Fruit fly (Drosophila melanogaster) whole organism, embryonic: Measurements from ENCODE around the gene Syx5.

Experiments used
- Adf1 ChIP-seq: fragments of 200-800 bp; sonication (Bioruptor generic); IDR thresholded peaks from 2 replicates; pipeline ENCODE4 v1.3.6; 2022; ENCODE audit warnings: missing biosample characterization, missing genetic modification characterization
- BEAF-32 ChIP-seq: fragments of 200-800 bp; sonication (Bioruptor generic); optimal IDR thresholded peaks from 3 replicates; lab custom pipeline; 2017; ENCODE audit warnings: missing biosample characterization, missing genetic modification characterization, mild to moderate bottlenecking, moderate library complexity, missing genetic modification reagents
- CG10462 ChIP-seq: fragments of 200-800 bp; sonication (Bioruptor generic); optimal IDR thresholded peaks from 2 replicates; lab custom pipeline; 2016; ENCODE audit warnings: missing biosample characterization, missing genetic modification characterization
- CG10654 ChIP-seq: fragments of 200-800 bp; sonication (Bioruptor generic); optimal IDR thresholded peaks from 2 replicates; lab custom pipeline; 2016; ENCODE audit warnings: missing biosample characterization, missing genetic modification characterization
- CG14667 ChIP-seq: fragments of 200-800 bp; sonication (Bioruptor generic); IDR thresholded peaks from 2 replicates; pipeline ENCODE4 v1.3.6; 2022; ENCODE audit warnings: missing biosample characterization, missing genetic modification characterization
- CG14710 ChIP-seq: fragments of 200-800 bp; sonication (Bioruptor generic); optimal IDR thresholded peaks from 3 replicates; lab custom pipeline; 2019; ENCODE audit warnings: missing biosample characterization, mild to moderate bottlenecking, missing genetic modification characterization, moderate library complexity
- CG15479 ChIP-seq: fragments of 200-800 bp; sonication (Bioruptor generic); optimal IDR thresholded peaks from 3 replicates; lab custom pipeline; 2019; ENCODE audit warnings: missing biosample characterization, mild to moderate bottlenecking, missing genetic modification characterization, moderate library complexity
- CG15514 ChIP-seq: fragments of 200-800 bp; sonication (Bioruptor generic); optimal IDR thresholded peaks from 3 replicates; lab custom pipeline; 2017; ENCODE audit warnings: missing biosample characterization, missing genetic modification characterization, mild to moderate bottlenecking, moderate library complexity, missing genetic modification reagents
- CG16813 ChIP-seq: fragments of 200-800 bp; sonication (Bioruptor generic); IDR thresholded peaks from 3 replicates; pipeline ENCODE4 v1.3.6; 2022; ENCODE audit warnings: missing biosample characterization, missing genetic modification characterization; ENCODE audit not compliant: partially characterized antibody
- CG16815 ChIP-seq: fragments of 200-800 bp; sonication (Bioruptor generic); optimal IDR thresholded peaks from 3 replicates; lab custom pipeline; 2017; ENCODE audit warnings: missing biosample characterization, mild to moderate bottlenecking, missing genetic modification characterization
- CG17385 ChIP-seq: fragments of 200-800 bp; sonication (Bioruptor generic); optimal IDR thresholded peaks from 3 replicates; lab custom pipeline; 2018; ENCODE audit warnings: missing biosample characterization, mild to moderate bottlenecking, missing genetic modification characterization
- CG3407 ChIP-seq: fragments of 200-800 bp; sonication (Bioruptor generic); optimal IDR thresholded peaks from 2 replicates; lab custom pipeline; 2018; ENCODE audit warnings: missing biosample characterization, mild to moderate bottlenecking, missing genetic modification characterization
- CG6175 ChIP-seq: fragments of 200-800 bp; sonication (Bioruptor generic); IDR thresholded peaks from 3 replicates; pipeline ENCODE4 v1.3.6; 2022; ENCODE audit warnings: missing biosample characterization, missing genetic modification characterization
- CG6683 ChIP-seq: fragments of 200-800 bp; sonication (Bioruptor generic); optimal IDR thresholded peaks from 2 replicates; lab custom pipeline; 2017; ENCODE audit warnings: missing biosample characterization, mild to moderate bottlenecking, missing genetic modification characterization, missing genetic modification reagents
- CG6689 ChIP-seq: fragments of 200-800 bp; sonication (Bioruptor generic); IDR thresholded peaks from 2 replicates; pipeline ENCODE4 v1.3.6; 2022; ENCODE audit warnings: missing biosample characterization, missing genetic modification characterization
- CG7357 ChIP-seq: fragments of 200-800 bp; sonication (Bioruptor generic); IDR thresholded peaks from 3 replicates; pipeline ENCODE4 v1.3.6; 2022; ENCODE audit warnings: missing biosample characterization, missing genetic modification characterization
- Doc3 ChIP-seq: fragments of 200-800 bp; sonication (Bioruptor generic); IDR thresholded peaks from 3 replicates; pipeline ENCODE4 v1.3.6; 2022; ENCODE audit warnings: missing biosample characterization, missing genetic modification characterization; ENCODE audit not compliant: partially characterized antibody
- Dp ChIP-seq: fragments of 200-800 bp; sonication (Bioruptor generic); optimal IDR thresholded peaks from 2 replicates; lab custom pipeline; 2018; ENCODE audit warnings: missing biosample characterization, mild to moderate bottlenecking, missing genetic modification characterization, moderate library complexity
- Eip74EF ChIP-seq, 2 experiments: fragments of 200-800 bp in 1 of 2; fragments of >200 bp in 1 of 2; sonication (Bioruptor generic) in 1 of 2; optimal IDR thresholded peaks; 2 replicates each; lab custom pipeline; 2017 to 2019; ENCODE audit warnings: missing biosample characterization in 2 of 2, missing genetic modification characterization in 2 of 2, mild to moderate bottlenecking in 1 of 2, moderate library complexity in 1 of 2
- Ets65A ChIP-seq: fragments of 200-800 bp; sonication (Bioruptor generic); peaks from one replicate; lab custom pipeline; 2016; ENCODE audit warnings: missing biosample characterization, missing genetic modification characterization
- Ets97D ChIP-seq: fragments of 200-800 bp; sonication (Bioruptor generic); optimal IDR thresholded peaks from 3 replicates; lab custom pipeline; 2016; ENCODE audit warnings: missing biosample characterization, missing genetic modification characterization
- Gug ChIP-seq: fragments of 200-800 bp; sonication (Bioruptor generic); IDR thresholded peaks from 4 replicates; pipeline ENCODE4 v1.3.6; 2022; ENCODE audit warnings: missing biosample characterization, missing genetic modification characterization
- Hey ChIP-seq: fragments of 200-800 bp; sonication (Bioruptor generic); optimal IDR thresholded peaks from 3 replicates; lab custom pipeline; 2018; ENCODE audit warnings: missing biosample characterization, mild to moderate bottlenecking, missing genetic modification characterization
- Nf-YB ChIP-seq: fragments of 200-800 bp; sonication (Bioruptor generic); optimal IDR thresholded peaks from 3 replicates; lab custom pipeline; 2019; ENCODE audit warnings: missing biosample characterization, mild to moderate bottlenecking, missing genetic modification characterization, moderate library complexity
- PHDP ChIP-seq: fragments of 200-800 bp; sonication (Bioruptor generic); optimal IDR thresholded peaks from 3 replicates; lab custom pipeline; 2018; ENCODE audit warnings: missing biosample characterization, mild to moderate bottlenecking, missing genetic modification characterization, moderate library complexity
- Pdp1 ChIP-seq, 2 experiments: fragments of 200-800 bp; sonication (Bioruptor generic); optimal IDR thresholded peaks; 3 replicates each; lab custom pipeline; 2016; ENCODE audit warnings: missing biosample characterization in 2 of 2, missing genetic modification characterization in 2 of 2, mild to moderate bottlenecking in 1 of 2, moderate library complexity in 1 of 2
- dpn ChIP-seq, 2 experiments: fragments of 200-800 bp; sonication (Bioruptor generic); optimal IDR thresholded peaks; 3 replicates each; lab custom pipeline; 2016; ENCODE audit warnings: missing biosample characterization in 2 of 2, missing genetic modification characterization in 2 of 2
- emc ChIP-seq: fragments of 200-800 bp; sonication (Bioruptor generic); optimal IDR thresholded peaks from 2 replicates; lab custom pipeline; 2016; ENCODE audit warnings: missing biosample characterization, missing genetic modification characterization
- exex ChIP-seq: fragments of 200-800 bp; sonication (Bioruptor generic); optimal IDR thresholded peaks from 4 replicates; lab custom pipeline; 2018; ENCODE audit warnings: missing biosample characterization, mild to moderate bottlenecking, missing genetic modification characterization, moderate library complexity
- inv ChIP-seq: fragments of 200-800 bp; sonication (Bioruptor generic); IDR thresholded peaks from 2 replicates; pipeline ENCODE4 v1.3.6; 2022; ENCODE audit warnings: missing biosample characterization, missing genetic modification characterization; ENCODE audit not compliant: partially characterized antibody
- lab ChIP-seq: fragments of 200-800 bp; sonication (Bioruptor generic); optimal IDR thresholded peaks from 3 replicates; lab custom pipeline; 2017; ENCODE audit warnings: missing biosample characterization, missing genetic modification characterization, mild to moderate bottlenecking, moderate library complexity, missing genetic modification reagents
- lbe ChIP-seq: fragments of 200-800 bp; sonication (Bioruptor generic); optimal IDR thresholded peaks from 2 replicates; lab custom pipeline; 2016; ENCODE audit warnings: missing biosample characterization, mild to moderate bottlenecking, missing genetic modification characterization
- lola ChIP-seq, 3 experiments: fragments of >200 bp in 2 of 3; fragments of 200-800 bp in 1 of 3; sonication (Bioruptor generic) in 1 of 3; optimal IDR thresholded peaks; 2 replicates each; lab custom pipeline; 2017 to 2019; ENCODE audit warnings: missing biosample characterization in 3 of 3, missing genetic modification characterization in 3 of 3, mild to moderate bottlenecking in 1 of 3, moderate library complexity in 1 of 3
- nerfin-1 ChIP-seq: fragments of 200-800 bp; sonication (Bioruptor generic); optimal IDR thresholded peaks from 3 replicates; lab custom pipeline; 2019; ENCODE audit warnings: missing biosample characterization, mild to moderate bottlenecking, missing genetic modification characterization, moderate library complexity
- nerfin-2 ChIP-seq: fragments of 200-800 bp; sonication (Bioruptor generic); IDR thresholded peaks from 2 replicates; pipeline ENCODE4 v1.3.6; 2022; ENCODE audit warnings: missing biosample characterization, missing genetic modification characterization; ENCODE audit not compliant: partially characterized antibody
- otp ChIP-seq: fragments of 200-800 bp; sonication (Bioruptor generic); IDR thresholded peaks from 3 replicates; pipeline ENCODE4, ENCODE4 v1.3.6; 2022; ENCODE audit warnings: missing biosample characterization, missing genetic modification characterization
- pan ChIP-seq, 4 experiments: fragments of >200 bp in 3 of 4; fragments of 200-800 bp in 1 of 4; sonication (Bioruptor generic) in 1 of 4; optimal IDR thresholded peaks in 3 of 4; IDR thresholded peaks in 1 of 4; 2 replicates each; pipeline versions ENCODE4 v1.3.6 to Lab custom; 2017 to 2022; ENCODE audit warnings: missing biosample characterization in 2 of 4, missing genetic modification characterization in 2 of 4, mixed read lengths in 1 of 4
- phol ChIP-seq: fragments of 200-800 bp; sonication (Bioruptor generic); optimal IDR thresholded peaks from 3 replicates; lab custom pipeline; 2018; ENCODE audit warnings: missing biosample characterization, mild to moderate bottlenecking, missing genetic modification characterization, moderate library complexity
- prd ChIP-seq, 3 experiments: fragments of >200 bp in 2 of 3; fragments of 200-800 bp in 1 of 3; sonication (Bioruptor generic) in 1 of 3; optimal IDR thresholded peaks in 2 of 3; IDR thresholded peaks in 1 of 3; 2 replicates in 2 of 3; 3 replicates in 1 of 3; pipeline versions ENCODE4 v1.3.6 to Lab custom; 2017 to 2022; ENCODE audit warnings: missing biosample characterization in 1 of 3, missing genetic modification characterization in 1 of 3
- pros ChIP-seq: fragments of 200-800 bp; sonication (Bioruptor generic); optimal IDR thresholded peaks from 3 replicates; lab custom pipeline; 2019; ENCODE audit warnings: missing biosample characterization, mild to moderate bottlenecking, missing genetic modification characterization, moderate library complexity
- run ChIP-seq: fragments of 200-800 bp; sonication (Bioruptor generic); optimal IDR thresholded peaks from 3 replicates; lab custom pipeline; 2018; ENCODE audit warnings: missing biosample characterization, mild to moderate bottlenecking, missing genetic modification characterization
- tgo ChIP-seq: fragments of 200-800 bp; sonication (Bioruptor generic); IDR thresholded peaks from 3 replicates; pipeline ENCODE4 v1.3.6; 2022; ENCODE audit warnings: missing biosample characterization, missing genetic modification characterization
- trem ChIP-seq: fragments of 200-800 bp; optimal IDR thresholded peaks from 3 replicates; lab custom pipeline; 2019; ENCODE audit warnings: missing biosample characterization, mild to moderate bottlenecking, missing genetic modification characterization, moderate library complexity
- tup ChIP-seq: fragments of 200-800 bp; sonication (Bioruptor generic); optimal IDR thresholded peaks from 2 replicates; lab custom pipeline; 2016; ENCODE audit warnings: missing biosample characterization, mild to moderate bottlenecking, missing genetic modification characterization, moderate library complexity
- unc-4 ChIP-seq: fragments of 200-800 bp; sonication (Bioruptor generic); IDR thresholded peaks from 2 replicates; pipeline ENCODE4 v1.3.6; 2022; ENCODE audit warnings: missing biosample characterization, missing genetic modification characterization; ENCODE audit not compliant: partially characterized antibody

The Syx5 gene

dm6 chr2L:16307026-16307703, at the start of gene Syx5, which contains the start of gene CG5861 (continued):
- TF ChIP-seq emc (GFP tag; lab: Kevin White, UChicago) (no peak), unc-4 (GFP tag; lab: Robert Waterston, UW) (peak; percentile 95), nerfin-2 (GFP tag; lab: Robert Waterston, UW) (peak; percentile 77), Gug (GFP tag; lab: Robert Waterston, UW) (peak; percentile 60; the same call in 2 of the 4 replicates), lola (GFP tag; optimal IDR thresholded peaks at IDR 0.05; lab: Kevin White, UChicago) (peak in 1 of 3 experiments; percentile 36), tgo (GFP tag; lab: Robert Waterston, UW) (peak; percentile 56; the same call in 2 of the 3 replicates), Dp (GFP tag; lab: Kevin White, UChicago) (peak; percentile 35), CG17385 (GFP tag; lab: Kevin White, UChicago) (peak; percentile 46), phol (tag; lab: Kevin White, UChicago) (peak; percentile 70), CG10462 (GFP tag; lab: Kevin White, UChicago) (no peak), PHDP (tag; lab: Kevin White, UChicago) (peak; percentile 57), pros (GFP tag; lab: Kevin White, UChicago) (no peak), prd (optimal IDR thresholded peaks at IDR 0.05; lab: Kevin White, UChicago) (no peak), prd (GFP tag; IDR thresholded peaks at IDR 0.05; lab: Robert Waterston, UW) (peak; percentile 67), inv (GFP tag; lab: Robert Waterston, UW) (peak; percentile 84), CG6175 (GFP tag; lab: Robert Waterston, UW) (no peak), Ets97D (peak; percentile 32), CG7357 (0 out of 3 replicates have a peak, but pooled peaks have one; percentile 16), CG16813 (GFP tag; lab: Robert Waterston, UW) (peak; percentile 87), Pdp1 (GFP tag; optimal IDR thresholded peaks at IDR 0.05; lab: Kevin White, UChicago) (peak in 1 of 2 experiments; percentile 42), Ets65A (GFP tag; lab: Kevin White, UChicago) (peak; percentile 95), Nf-YB (peak; percentile 5), lab (peak; percentile 81), Doc3 (GFP tag; lab: Robert Waterston, UW) (peak; percentile 97), CG6689 (GFP tag; lab: Robert Waterston, UW) (peak; percentile 29; the same call in 1 of the 2 replicates), CG16815 (GFP tag; lab: Kevin White, UChicago) (no peak), Hey (tag; lab: Kevin White, UChicago) (no peak), lbe (peak; percentile 82), Eip74EF (GFP tag; optimal IDR thresholded peaks at IDR 0.05; lab: Kevin White, UChicago) (peak in 1 of 2 experiments; percentile 0), trem (tag; lab: Kevin White, UChicago) (peak; percentile 86), CG10654 (peak; percentile 44), CG14710 (tag; lab: Kevin White, UChicago) (peak; percentile 78), BEAF-32 (GFP tag; lab: Kevin White, UChicago) (peak; percentile 86), CG3407 (GFP tag; lab: Kevin White, UChicago) (peak; percentile 30), otp (no peak), CG15514 (GFP tag; lab: Kevin White, UChicago) (peak; percentile 52), CG6683 (GFP tag; lab: Kevin White, UChicago) (no peak), nerfin-1 (peak; percentile 40), Adf1 (peak; percentile 47; the same call in 1 of the 2 replicates), CG14667 (GFP tag; lab: Robert Waterston, UW) (no peak), pan (optimal IDR thresholded peaks at IDR 0.05; lab: Kevin White, UChicago) (no peak), pan (GFP tag; optimal IDR thresholded peaks at IDR 0.05 in 1 of 2, IDR thresholded peaks at IDR 0.05 in 1 of 2) (peak in 1 of 2 experiments; percentile 50), CG15479 (GFP tag; lab: Kevin White, UChicago) (no peak), tup (GFP tag; lab: Kevin White, UChicago) (peak; percentile 37), dpn (GFP tag; optimal IDR thresholded peaks at IDR 0.05; lab: Kevin White, UChicago) (peak in 1 of 2 experiments; percentile 72), exex (peak; percentile 63), run (no peak)
